Worm (Caenorhabditis elegans) whole organism, L2 larva: Measurements from ENCODE around the gene C33H5.1.

Experiments
- nhr-12 ChIP-seq: fragments of 150-350 bp; optimal IDR thresholded peaks from 2 replicates; lab custom pipeline; 2014; ENCODE audit warnings: missing biosample characterization, missing genetic modification characterization
- snpc-4 ChIP-seq: fragments of 150-350 bp; optimal IDR thresholded peaks from 2 replicates; lab custom pipeline; 2014; ENCODE audit warnings: missing biosample characterization, missing genetic modification characterization

DNA sequence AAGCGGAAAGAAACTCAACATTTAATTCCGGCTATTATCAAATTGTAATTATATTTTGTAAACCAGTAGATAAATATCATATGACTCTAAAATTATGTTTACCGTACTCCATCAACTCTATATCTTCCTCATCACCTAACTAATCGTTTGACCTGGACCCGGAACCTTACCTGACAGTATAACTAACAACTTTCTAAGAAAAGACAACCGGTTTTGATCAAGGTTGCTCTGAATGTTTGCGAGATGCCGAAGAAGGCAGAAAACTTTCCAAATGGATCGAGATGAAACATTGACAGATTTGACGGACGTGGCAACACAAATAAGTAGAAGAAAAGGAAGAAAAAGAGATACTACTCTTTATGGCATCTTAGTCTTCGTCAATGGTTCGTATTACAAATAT is 15.9 kb downstream of the C33H5.1 start:
- TF ChIP-seq snpc-4 (tag; lab: Kevin White, UChicago) (no peak), nhr-12 (tag; lab: Kevin White, UChicago) (no peak)
